Fruit fly (Drosophila melanogaster) whole organism, embryonic: Measurements from ENCODE around the gene CG13131.

Experiments
- ATbp ChIP-seq: fragments of 200-800 bp; sonication (Bioruptor generic); optimal IDR thresholded peaks from 2 replicates; lab custom pipeline; 2017; ENCODE audit warnings: missing biosample characterization, mild to moderate bottlenecking, missing genetic modification characterization, missing genetic modification reagents
- CG11504 ChIP-seq: fragments of 200-800 bp; sonication (Bioruptor generic); optimal IDR thresholded peaks from 3 replicates; lab custom pipeline; 2019; ENCODE audit warnings: missing biosample characterization, mild to moderate bottlenecking, missing genetic modification characterization, moderate library complexity
- CG11560 ChIP-seq: fragments of 200-800 bp; sonication (Bioruptor generic); IDR thresholded peaks from 3 replicates; pipeline ENCODE4 v1.3.6; 2022; ENCODE audit warnings: missing biosample characterization, missing genetic modification characterization
- CG17186 ChIP-seq: fragments of 200-800 bp; sonication (Bioruptor generic); optimal IDR thresholded peaks from 3 replicates; lab custom pipeline; 2017; ENCODE audit warnings: missing biosample characterization, missing genetic modification reagents, missing genetic modification characterization
- CG2116 ChIP-seq: fragments of 200-800 bp; sonication (Bioruptor generic); optimal IDR thresholded peaks from 3 replicates; lab custom pipeline; 2018; ENCODE audit warnings: missing biosample characterization, mild to moderate bottlenecking, missing genetic modification characterization
- CG3065 ChIP-seq: fragments of 200-800 bp; sonication (Bioruptor generic); optimal IDR thresholded peaks from 2 replicates; lab custom pipeline; 2016; ENCODE audit warnings: missing biosample characterization, missing genetic modification characterization
- CG32767 ChIP-seq: fragments of 200-800 bp; sonication (Bioruptor generic); IDR thresholded peaks from 2 replicates; pipeline ENCODE4 v1.3.6; 2022; ENCODE audit warnings: missing biosample characterization, missing genetic modification characterization
- CG3281 ChIP-seq: fragments of 200-800 bp; sonication (Bioruptor generic); optimal IDR thresholded peaks from 3 replicates; lab custom pipeline; 2017; ENCODE audit warnings: missing biosample characterization, mild to moderate bottlenecking, missing genetic modification characterization
- CG33557 ChIP-seq: fragments of 200-800 bp; sonication (Bioruptor generic); optimal IDR thresholded peaks from 2 replicates; lab custom pipeline; 2019; ENCODE audit warnings: missing biosample characterization, mild to moderate bottlenecking, missing genetic modification characterization, moderate library complexity
- CG3995 ChIP-seq: fragments of 200-800 bp; sonication (Bioruptor generic); optimal IDR thresholded peaks from 3 replicates; lab custom pipeline; 2016; ENCODE audit warnings: missing biosample characterization, missing genetic modification characterization
- CG42726 ChIP-seq: fragments of 200-800 bp; sonication (Bioruptor generic); IDR thresholded peaks from 2 replicates; pipeline ENCODE4 v1.3.6; 2022; ENCODE audit warnings: missing biosample characterization, missing genetic modification characterization; ENCODE audit not compliant: partially characterized antibody
- CG4617 ChIP-seq: fragments of 200-800 bp; sonication (Bioruptor generic); optimal IDR thresholded peaks from 3 replicates; lab custom pipeline; 2016; ENCODE audit warnings: missing biosample characterization, missing genetic modification characterization, borderline replicate concordance
- CG4820 ChIP-seq: fragments of 200-800 bp; sonication (Bioruptor generic); optimal IDR thresholded peaks from 3 replicates; lab custom pipeline; 2016; ENCODE audit warnings: missing biosample characterization, missing genetic modification characterization
- CG7357 ChIP-seq: fragments of 200-800 bp; sonication (Bioruptor generic); IDR thresholded peaks from 3 replicates; pipeline ENCODE4 v1.3.6; 2022; ENCODE audit warnings: missing biosample characterization, missing genetic modification characterization
- CG7556 ChIP-seq: fragments of 200-800 bp; sonication (Bioruptor generic); optimal IDR thresholded peaks from 2 replicates; lab custom pipeline; 2017; ENCODE audit warnings: missing biosample characterization, mild to moderate bottlenecking, missing genetic modification characterization
- CG8765 ChIP-seq: fragments of 200-800 bp; sonication (Bioruptor generic); IDR thresholded peaks from 2 replicates; pipeline ENCODE4 v1.3.6; 2022; ENCODE audit warnings: missing biosample characterization, missing genetic modification characterization
- CG9609 ChIP-seq: fragments of 200-800 bp; sonication (Bioruptor generic); optimal IDR thresholded peaks from 3 replicates; lab custom pipeline; 2016; ENCODE audit warnings: missing biosample characterization, missing genetic modification characterization
- CG9797 ChIP-seq: fragments of 200-800 bp; sonication (Bioruptor generic); optimal IDR thresholded peaks from 3 replicates; lab custom pipeline; 2018; ENCODE audit warnings: missing biosample characterization, mild to moderate bottlenecking, missing genetic modification characterization
- CG9817 ChIP-seq: fragments of 200-800 bp; sonication (Bioruptor generic); optimal IDR thresholded peaks from 2 replicates; lab custom pipeline; 2018; ENCODE audit warnings: missing biosample characterization, mild to moderate bottlenecking, missing genetic modification characterization, moderate library complexity
- Dip2 ChIP-seq: fragments of 200-800 bp; sonication (Bioruptor generic); IDR thresholded peaks from 2 replicates; pipeline ENCODE4 v1.3.6; 2022; ENCODE audit warnings: missing biosample characterization, missing genetic modification characterization
- Dp ChIP-seq: fragments of 200-800 bp; sonication (Bioruptor generic); optimal IDR thresholded peaks from 2 replicates; lab custom pipeline; 2018; ENCODE audit warnings: missing biosample characterization, mild to moderate bottlenecking, missing genetic modification characterization, moderate library complexity
- Dref ChIP-seq: fragments of 200-800 bp; sonication (Bioruptor generic); IDR thresholded peaks from 2 replicates; pipeline ENCODE4 v1.3.6; 2022; ENCODE audit warnings: missing biosample characterization, missing genetic modification characterization
- E2f2 ChIP-seq: fragments of 200-800 bp; sonication (Bioruptor generic); IDR thresholded peaks from 2 replicates; pipeline ENCODE4 v1.3.6; 2022; ENCODE audit warnings: missing biosample characterization, missing genetic modification characterization
- HLH3B ChIP-seq: fragments of 200-800 bp; sonication (Bioruptor generic); IDR thresholded peaks from 2 replicates; pipeline ENCODE4 v1.3.6; 2022; ENCODE audit warnings: missing biosample characterization, missing genetic modification characterization
- HLH54F ChIP-seq: fragments of 200-800 bp; sonication (Bioruptor generic); optimal IDR thresholded peaks from 3 replicates; lab custom pipeline; 2016; ENCODE audit warnings: missing biosample characterization, missing genetic modification characterization
- HmgD ChIP-seq: fragments of 200-800 bp; sonication (Bioruptor generic); optimal IDR thresholded peaks from 3 replicates; lab custom pipeline; 2016; ENCODE audit warnings: missing biosample characterization, missing genetic modification characterization
- Hmx ChIP-seq: fragments of 200-800 bp; sonication (Bioruptor generic); optimal IDR thresholded peaks from 2 replicates; lab custom pipeline; 2016; ENCODE audit warnings: missing biosample characterization, missing genetic modification characterization
- Kr ChIP-seq: fragments of 200-800 bp; sonication (Bioruptor generic); optimal IDR thresholded peaks from 2 replicates; lab custom pipeline; 2017; ENCODE audit warnings: missing biosample characterization, mild to moderate bottlenecking, missing genetic modification characterization
- Lim3 ChIP-seq: fragments of 200-800 bp; sonication (Bioruptor generic); IDR thresholded peaks from 2 replicates; pipeline ENCODE4 v1.3.6; 2022; ENCODE audit warnings: missing biosample characterization, missing genetic modification characterization
- Lpt ChIP-seq: fragments of >200 bp; optimal IDR thresholded peaks from 2 replicates; lab custom pipeline; 2018; ENCODE audit warnings: missing biosample characterization, missing genetic modification characterization
- Med ChIP-seq: fragments of 200-800 bp; sonication (Bioruptor generic); peaks from one replicate; lab custom pipeline; 2016; ENCODE audit warnings: missing biosample characterization, missing genetic modification characterization, mild to moderate bottlenecking, inconsistent platforms, moderate library complexity
- Side ChIP-seq: fragments of 200-800 bp; sonication (Bioruptor generic); optimal IDR thresholded peaks from 2 replicates; lab custom pipeline; 2016; ENCODE audit warnings: missing biosample characterization, missing genetic modification characterization
- Tbp ChIP-seq: fragments of >200 bp; optimal IDR thresholded peaks from 2 replicates; lab custom pipeline; 2018; ENCODE audit warnings: missing biosample characterization, missing genetic modification characterization
- ac ChIP-seq: fragments of 200-800 bp; sonication (Bioruptor generic); optimal IDR thresholded peaks from 3 replicates; lab custom pipeline; 2017; ENCODE audit warnings: missing biosample characterization, mild to moderate bottlenecking, missing genetic modification characterization
- amos ChIP-seq: fragments of 200-800 bp; sonication (Bioruptor generic); IDR thresholded peaks from 2 replicates; pipeline ENCODE4 v1.3.6; 2022; ENCODE audit warnings: missing biosample characterization, missing genetic modification characterization; ENCODE audit not compliant: partially characterized antibody
- bowl ChIP-seq: fragments of 200-800 bp; sonication (Bioruptor generic); IDR thresholded peaks from 2 replicates; pipeline ENCODE4 v1.3.6; 2022; ENCODE audit warnings: missing biosample characterization, missing genetic modification characterization
- cg ChIP-seq: fragments of 200-800 bp; sonication (Bioruptor generic); optimal IDR thresholded peaks from 3 replicates; lab custom pipeline; 2019; ENCODE audit warnings: missing biosample characterization, mild to moderate bottlenecking, missing genetic modification characterization, moderate library complexity
- da ChIP-seq: fragments of 200-800 bp; sonication (Bioruptor generic); optimal IDR thresholded peaks from 2 replicates; lab custom pipeline; 2016; ENCODE audit warnings: missing biosample characterization, missing genetic modification characterization
- fu2 ChIP-seq: fragments of 200-800 bp; sonication (Bioruptor generic); optimal IDR thresholded peaks from 2 replicates; lab custom pipeline; 2016; ENCODE audit warnings: missing biosample characterization, missing genetic modification characterization
- hth ChIP-seq: fragments of >200 bp; optimal IDR thresholded peaks from 2 replicates; lab custom pipeline; 2017; ENCODE audit warnings: inconsistent platforms
- jing ChIP-seq: fragments of 200-800 bp; sonication (Bioruptor generic); optimal IDR thresholded peaks from 2 replicates; lab custom pipeline; 2018; ENCODE audit warnings: missing biosample characterization, mild to moderate bottlenecking, missing genetic modification characterization
- jumu ChIP-seq: fragments of 200-800 bp; sonication (Bioruptor generic); optimal IDR thresholded peaks from 3 replicates; lab custom pipeline; 2016; ENCODE audit warnings: missing biosample characterization, missing genetic modification characterization
- nau ChIP-seq: fragments of 200-800 bp; sonication (Bioruptor generic); optimal IDR thresholded peaks from 3 replicates; lab custom pipeline; 2017; ENCODE audit warnings: missing biosample characterization, mild to moderate bottlenecking, missing genetic modification characterization, missing genetic modification reagents
- org-1 ChIP-seq: fragments of 200-800 bp; sonication (Bioruptor generic); optimal IDR thresholded peaks from 2 replicates; lab custom pipeline; 2017; ENCODE audit warnings: missing biosample characterization, missing genetic modification characterization
- prd ChIP-seq, 3 experiments: fragments of >200 bp in 2 of 3; fragments of 200-800 bp in 1 of 3; sonication (Bioruptor generic) in 1 of 3; optimal IDR thresholded peaks in 2 of 3; IDR thresholded peaks in 1 of 3; 2 replicates in 2 of 3; 3 replicates in 1 of 3; pipeline versions ENCODE4 v1.3.6 to Lab custom; 2017 to 2022; ENCODE audit warnings: missing biosample characterization in 1 of 3, missing genetic modification characterization in 1 of 3
- pzg ChIP-seq: fragments of 200-800 bp; sonication (Bioruptor generic); optimal IDR thresholded peaks from 3 replicates; lab custom pipeline; 2018; ENCODE audit warnings: missing biosample characterization, mild to moderate bottlenecking, missing genetic modification characterization, moderate library complexity
- salm ChIP-seq: fragments of 200-800 bp; sonication (Bioruptor generic); optimal IDR thresholded peaks from 2 replicates; lab custom pipeline; 2018; ENCODE audit warnings: missing biosample characterization, mild to moderate bottlenecking, missing genetic modification characterization
- tio ChIP-seq: fragments of 200-800 bp; sonication (Bioruptor generic); optimal IDR thresholded peaks from 2 replicates; lab custom pipeline; 2017; ENCODE audit warnings: missing biosample characterization, missing genetic modification characterization, inconsistent platforms
- usp ChIP-seq: fragments of >200 bp; optimal IDR thresholded peaks from 2 replicates; lab custom pipeline; 2017; ENCODE audit warnings: missing biosample characterization, missing genetic modification characterization
- zf30C ChIP-seq: fragments of 200-800 bp; sonication (Bioruptor generic); optimal IDR thresholded peaks from 3 replicates; lab custom pipeline; 2018; ENCODE audit warnings: missing biosample characterization, mild to moderate bottlenecking, missing genetic modification characterization

The CG13131 gene

DNA sequence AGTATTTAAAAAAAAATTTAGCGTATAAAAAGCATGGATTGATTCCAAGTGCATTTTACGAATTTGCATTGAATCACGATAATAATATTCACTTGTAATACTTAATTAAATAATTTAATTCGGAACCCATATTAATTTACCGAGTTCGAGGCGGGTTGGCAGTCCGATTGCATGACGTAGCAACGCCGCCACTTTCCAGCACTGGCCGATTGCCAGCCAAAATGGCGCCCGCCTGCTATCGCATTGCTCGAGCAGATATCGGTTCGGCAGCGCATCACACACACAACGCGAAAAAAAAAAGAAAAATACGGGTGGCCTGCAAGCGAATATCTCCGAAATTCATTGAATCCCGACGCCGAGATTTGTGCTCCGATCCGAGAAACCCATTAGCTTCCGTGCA lies 13.7 kb downstream of the CG13131 start, which contains the start of gene Ndf (continued):
- TF ChIP-seq jumu (GFP tag; lab: Kevin White, UChicago): peak; percentile 33
- no peak for TF ChIP-seq usp (GFP tag; lab: Kevin White, UChicago)
- TF ChIP-seq Dp (GFP tag; lab: Kevin White, UChicago): peak; percentile 48
- peak; percentile 65 for TF ChIP-seq CG4820
- peak; percentile 62 for TF ChIP-seq CG3281 (GFP tag; lab: Kevin White, UChicago)
- TF ChIP-seq HmgD (GFP tag; lab: Kevin White, UChicago): peak; percentile 8
- TF ChIP-seq CG7357 (GFP tag; lab: Robert Waterston, UW): no peak
- no peak for TF ChIP-seq CG8765
- TF ChIP-seq CG7556 (GFP tag; lab: Kevin White, UChicago): peak; percentile 41
- peak; percentile 93 for TF ChIP-seq pzg (GFP tag; lab: Kevin White, UChicago)
- TF ChIP-seq hth: no peak
- TF ChIP-seq HLH3B (GFP tag; lab: Robert Waterston, UW): peak; percentile 61; the same call in 1 of the 2 replicates
- TF ChIP-seq zf30C (GFP tag; lab: Kevin White, UChicago): peak; percentile 37
- no peak for TF ChIP-seq Lpt (GFP tag; lab: Kevin White, UChicago)
- no peak for TF ChIP-seq prd (optimal IDR thresholded peaks at IDR 0.05; lab: Kevin White, UChicago)
- peak; percentile 69; the same call in 2 of the 3 replicates for TF ChIP-seq prd (GFP tag; IDR thresholded peaks at IDR 0.05; lab: Robert Waterston, UW)
- TF ChIP-seq Hmx (GFP tag; lab: Kevin White, UChicago): no peak
- no peak for TF ChIP-seq da (GFP tag; lab: Kevin White, UChicago)
- no peak for TF ChIP-seq cg (GFP tag; lab: Kevin White, UChicago)
- TF ChIP-seq Lim3 (GFP tag; lab: Robert Waterston, UW): no peak
- no peak for TF ChIP-seq ATbp
- peak; percentile 13 for TF ChIP-seq CG3065 (GFP tag; lab: Kevin White, UChicago)
- peak; percentile 76 for TF ChIP-seq CG17186
- peak; percentile 77 for TF ChIP-seq CG2116 (GFP tag; lab: Kevin White, UChicago)
- peak; percentile 70 for TF ChIP-seq CG9817 (tag; lab: Kevin White, UChicago)
- TF ChIP-seq nau (GFP tag; lab: Kevin White, UChicago): no peak
- peak; percentile 47 for TF ChIP-seq CG3995
- no peak for TF ChIP-seq bowl (GFP tag; lab: Robert Waterston, UW)
- TF ChIP-seq HLH54F: peak; percentile 41
- no peak for TF ChIP-seq CG32767 (GFP tag; lab: Robert Waterston, UW)
- no peak for TF ChIP-seq org-1 (GFP tag; lab: Kevin White, UChicago)
- no peak for TF ChIP-seq Tbp (GFP tag; lab: Kevin White, UChicago)
- no peak for TF ChIP-seq CG11504 (tag; lab: Kevin White, UChicago)
- TF ChIP-seq ac (GFP tag; lab: Kevin White, UChicago): no peak
- TF ChIP-seq jing: no peak
- peak; percentile 85 for TF ChIP-seq amos (GFP tag; lab: Robert Waterston, UW)
- TF ChIP-seq CG33557 (GFP tag; lab: Kevin White, UChicago): peak; percentile 35
- TF ChIP-seq CG4617 (GFP tag; lab: Kevin White, UChicago): peak; percentile 67
- TF ChIP-seq, all 482 proteins: peak for 336

- no peak for TF ChIP-seq salm (tag; lab: Kevin White, UChicago)
- peak; percentile 39 for TF ChIP-seq Kr
- no peak for TF ChIP-seq CG11560 (tag; lab: Robert Waterston, UW)
- TF ChIP-seq Dref (GFP tag; lab: Robert Waterston, UW): peak; percentile 51
- no peak for TF ChIP-seq CG42726 (GFP tag; lab: Robert Waterston, UW)
- 0 out of 2 replicates have a peak, but pooled peaks have one; percentile 34 for TF ChIP-seq E2f2 (GFP tag; lab: Robert Waterston, UW)
- TF ChIP-seq Side: no peak
- no peak for TF ChIP-seq fu2
- TF ChIP-seq ac (GFP tag; lab: Kevin White, UChicago): no peak
- no peak for TF ChIP-seq Dip2 (GFP tag; lab: Robert Waterston, UW)
- peak; percentile 13 for TF ChIP-seq Med (GFP tag; lab: Kevin White, UChicago)
- TF ChIP-seq tio (GFP tag; lab: Kevin White, UChicago): no peak
- TF ChIP-seq CG9609: no peak
- no peak for TF ChIP-seq CG9797
These were observed 14.6 kb downstream of the CG13131 start, which contains the start of the genes CG31875 and SoYb for dm6 chr2L:10002408-10003358. Gene CG31875 (minus strand): TSS chr2L:10002736. Gene SoYb (minus strand): TSS chr2L:10002736.
